Worm (Caenorhabditis elegans) whole organism, young adult: ENCODE data around the gene E02H4.6.

Experiments
- T07F8.4 ChIP-seq: sonication (generic microtip); optimal IDR thresholded peaks from 2 replicates; lab custom pipeline; 2016; ENCODE audit warnings: mild to moderate bottlenecking, missing genetic modification characterization, moderate library complexity, missing compliant biosample characterization
- Y79H2A.3 ChIP-seq: fragments of 200-800 bp; sonication (Bioruptor generic); conservative IDR thresholded peaks from 2 replicates; pipeline ENCODE4 v1.3.6; 2022; ENCODE audit warnings: missing genetic modification reagents, missing genetic modification characterization, missing compliant biosample characterization
- ZK185.1 ChIP-seq: sonication (generic microtip); optimal IDR thresholded peaks from 2 replicates; lab custom pipeline; 2016; ENCODE audit warnings: mild to moderate bottlenecking, missing genetic modification characterization, missing compliant biosample characterization; ENCODE audit not compliant: poor library complexity, severe bottlenecking
- ama-1 ChIP-seq, 3 experiments: fragments of 150-350 bp in 1 of 3; sonication (generic microtip) in 2 of 3; optimal IDR thresholded peaks; 2 replicates each; lab custom pipeline; 2014 to 2018; ENCODE audit warnings: missing biosample characterization in 2 of 3, missing genetic modification characterization in 2 of 3, missing genetic modification reagents in 2 of 3
- die-1 ChIP-seq: sonication (generic microtip); optimal IDR thresholded peaks from 2 replicates; lab custom pipeline; 2016; ENCODE audit warnings: missing genotype, mild to moderate bottlenecking, missing genetic modification characterization, missing compliant biosample characterization
- ets-4 ChIP-seq: fragments of 200-800 bp; sonication (Bioruptor generic); optimal IDR thresholded peaks from 2 replicates; lab custom pipeline; 2018; ENCODE audit warnings: mild to moderate bottlenecking, missing genetic modification characterization, missing compliant biosample characterization
- him-1 ChIP-seq: sonication (generic microtip); optimal IDR thresholded peaks from 2 replicates; lab custom pipeline; 2016; ENCODE audit warnings: missing genotype, missing genetic modification reagents, missing genetic modification characterization, missing compliant biosample characterization
- mcd-1 ChIP-seq: fragments of 200-800 bp; sonication (Bioruptor generic); IDR thresholded peaks from 2 replicates; pipeline ENCODE4 v1.3.6; 2022; ENCODE audit warnings: missing genetic modification reagents, missing genetic modification characterization, missing compliant biosample characterization
- mes-4 ChIP-seq: sonication (generic microtip); optimal IDR thresholded peaks from 2 replicates; lab custom pipeline; 2016; ENCODE audit warnings: missing genotype, missing genetic modification characterization, missing compliant biosample characterization
- mxl-1 ChIP-seq: sonication (generic microtip); optimal IDR thresholded peaks from 2 replicates; lab custom pipeline; 2016; ENCODE audit warnings: missing genetic modification characterization, missing compliant biosample characterization
- rec-8 ChIP-seq, 2 experiments: sonication (generic microtip); optimal IDR thresholded peaks; 2 replicates each; lab custom pipeline; 2016; ENCODE audit warnings: mild to moderate bottlenecking in 2 of 2, missing genetic modification characterization in 2 of 2, missing genetic modification reagents in 2 of 2, missing genotype in 2 of 2, missing biosample characterization in 1 of 2, missing compliant biosample characterization in 1 of 2, moderate library complexity in 1 of 2
- snpc-1.1 ChIP-seq: sonication (generic microtip); optimal IDR thresholded peaks from 2 replicates; lab custom pipeline; 2017; ENCODE audit warnings: missing genetic modification characterization, mild to moderate bottlenecking, missing compliant biosample characterization, antibody characterized with exemption, moderate library complexity, missing genotype, missing genetic modification reagents; ENCODE audit not compliant: insufficient read depth
- sptf-2 ChIP-seq: fragments of 200-800 bp; sonication (Bioruptor generic); optimal IDR thresholded peaks from 2 replicates; lab custom pipeline; 2018; ENCODE audit warnings: mild to moderate bottlenecking, missing genetic modification characterization, missing compliant biosample characterization
- xnd-1 ChIP-seq: sonication (generic microtip); optimal IDR thresholded peaks from 2 replicates; lab custom pipeline; 2016; ENCODE audit warnings: missing genotype, missing genetic modification reagents, missing genetic modification characterization, missing compliant biosample characterization

DNA sequence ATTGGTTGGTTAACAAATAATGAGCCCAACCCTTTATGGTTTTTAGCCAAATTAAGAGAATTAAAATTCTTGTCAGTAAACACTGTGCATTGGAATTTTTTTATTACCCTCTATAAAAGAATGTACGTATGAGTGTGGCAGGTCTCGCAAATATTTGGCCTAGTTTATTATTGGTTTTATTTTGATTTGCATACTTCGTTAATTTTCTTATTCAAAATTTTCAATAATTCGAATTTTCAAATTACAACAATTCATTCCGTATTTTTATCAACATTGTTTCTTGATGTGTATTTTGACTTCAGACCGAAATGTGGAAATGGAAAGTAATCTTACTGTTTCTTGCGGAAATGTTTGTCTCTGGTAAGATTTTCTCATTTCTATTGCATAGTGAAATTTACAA lies 5.7 kb upstream of the E02H4.6 start, which contains the start of gene E02H4.4:
- no peak for TF ChIP-seq mes-4
- no peak for TF ChIP-seq ama-1 (optimal IDR thresholded peaks at IDR 0.05; lab: Kevin White, UChicago)
- TF ChIP-seq ama-1 (GFP tag; optimal IDR thresholded peaks at IDR 0.05; lab: Kevin White, UChicago), result no peak
- no peak for TF ChIP-seq mxl-1 (tag; lab: Kevin White, UChicago)
- TF ChIP-seq snpc-1.1, result no peak
- TF ChIP-seq him-1 (tag; lab: Kevin White, UChicago), result no peak
- no peak for TF ChIP-seq xnd-1 (tag; lab: Kevin White, UChicago)
- no peak for TF ChIP-seq die-1
- TF ChIP-seq ZK185.1, result no peak
- TF ChIP-seq rec-8 (tag; optimal IDR thresholded peaks at IDR 0.05; lab: Kevin White, UChicago), result no peak
- TF ChIP-seq ets-4 (GFP tag; lab: Kevin White, UChicago), result no peak
- no peak for TF ChIP-seq Y79H2A.3 (GFP tag; lab: Robert Waterston, UW)
- TF ChIP-seq mcd-1 (GFP tag; lab: Robert Waterston, UW), result no peak
- no peak for TF ChIP-seq T07F8.4 (tag; lab: Kevin White, UChicago)
- TF ChIP-seq sptf-2 (GFP tag; lab: Kevin White, UChicago), result no peak
